Fruit fly (Drosophila melanogaster) whole organism, prepupa: Measurements from ENCODE around the gene Hsp67Bc.

ENCODE experiments used
- Blimp-1 ChIP-seq: fragments of 200-800 bp; sonication (Bioruptor generic); optimal IDR thresholded peaks from 3 replicates; lab custom pipeline; 2017; ENCODE audit warnings: missing biosample characterization, missing genetic modification characterization, mild to moderate bottlenecking, moderate library complexity, missing genetic modification reagents
- CG10631 ChIP-seq: fragments of 200-800 bp; sonication (Bioruptor generic); optimal IDR thresholded peaks from 2 replicates; lab custom pipeline; 2016; ENCODE audit warnings: missing biosample characterization, missing genetic modification characterization
- CG11762 ChIP-seq: fragments of 200-800 bp; sonication (Bioruptor generic); optimal IDR thresholded peaks from 3 replicates; lab custom pipeline; 2016; ENCODE audit warnings: missing biosample characterization, missing genetic modification characterization; ENCODE audit not compliant: insufficient read depth
- CG11902 ChIP-seq: fragments of 200-800 bp; sonication (Bioruptor generic); optimal IDR thresholded peaks from 3 replicates; lab custom pipeline; 2016; ENCODE audit warnings: missing biosample characterization, missing genetic modification characterization
- CG1621 ChIP-seq: fragments of 200-800 bp; sonication (Bioruptor generic); optimal IDR thresholded peaks from 3 replicates; lab custom pipeline; 2018; ENCODE audit warnings: missing biosample characterization, mild to moderate bottlenecking, missing genetic modification characterization
- CG16779 ChIP-seq: fragments of 200-800 bp; sonication (Bioruptor generic); optimal IDR thresholded peaks from 3 replicates; lab custom pipeline; 2017; ENCODE audit warnings: missing biosample characterization, mild to moderate bottlenecking, missing genetic modification characterization
- CG3032 ChIP-seq: fragments of 200-800 bp; optimal IDR thresholded peaks from 2 replicates; lab custom pipeline; 2019; ENCODE audit warnings: missing biosample characterization, mild to moderate bottlenecking, missing genetic modification characterization, moderate library complexity
- CG34406 ChIP-seq: fragments of 200-800 bp; sonication (Bioruptor generic); optimal IDR thresholded peaks from 3 replicates; lab custom pipeline; 2016; ENCODE audit warnings: missing biosample characterization, missing genetic modification characterization
- CG6276 ChIP-seq: fragments of 200-800 bp; sonication (Bioruptor generic); optimal IDR thresholded peaks from 2 replicates; lab custom pipeline; 2017; ENCODE audit warnings: missing biosample characterization, mild to moderate bottlenecking, missing genetic modification characterization
- CG6792 ChIP-seq: fragments of 200-800 bp; sonication (Bioruptor generic); optimal IDR thresholded peaks from 3 replicates; lab custom pipeline; 2016; ENCODE audit warnings: missing biosample characterization, missing genetic modification characterization
- CG6808 ChIP-seq: fragments of 200-800 bp; sonication (Bioruptor generic); optimal IDR thresholded peaks from 3 replicates; lab custom pipeline; 2017; ENCODE audit warnings: missing biosample characterization, missing genetic modification characterization, mild to moderate bottlenecking, moderate library complexity, missing genetic modification reagents
- CG7368 ChIP-seq: fragments of 200-800 bp; sonication (Bioruptor generic); optimal IDR thresholded peaks from 3 replicates; lab custom pipeline; 2016; ENCODE audit warnings: missing biosample characterization, missing genetic modification characterization
- CG8632 ChIP-seq: fragments of 200-800 bp; sonication (Bioruptor generic); optimal IDR thresholded peaks from 3 replicates; lab custom pipeline; 2016; ENCODE audit warnings: missing biosample characterization, missing genetic modification characterization
- CG9139 ChIP-seq: fragments of 200-800 bp; sonication (Bioruptor generic); optimal IDR thresholded peaks from 3 replicates; lab custom pipeline; 2017; ENCODE audit warnings: missing biosample characterization, mild to moderate bottlenecking, missing genetic modification characterization
- Eip75B ChIP-seq: fragments of 200-800 bp; sonication (Bioruptor generic); optimal IDR thresholded peaks from 3 replicates; lab custom pipeline; 2016; ENCODE audit warnings: missing biosample characterization, missing genetic modification characterization
- Eip78C ChIP-seq: fragments of 200-800 bp; sonication (Bioruptor generic); peaks from one replicate; lab custom pipeline; 2016; ENCODE audit warnings: missing biosample characterization, missing genetic modification characterization
- Ets96B ChIP-seq: fragments of 200-800 bp; optimal IDR thresholded peaks from 2 replicates; lab custom pipeline; 2019; ENCODE audit warnings: missing biosample characterization, mild to moderate bottlenecking, missing genetic modification characterization, moderate library complexity
- Hr39 ChIP-seq: fragments of 200-800 bp; sonication (Bioruptor generic); optimal IDR thresholded peaks from 2 replicates; lab custom pipeline; 2016; ENCODE audit warnings: missing biosample characterization, missing genetic modification characterization
- OdsH ChIP-seq: fragments of 200-800 bp; sonication (Bioruptor generic); optimal IDR thresholded peaks from 3 replicates; lab custom pipeline; 2016; ENCODE audit warnings: missing biosample characterization, missing genetic modification characterization
- Sox102F ChIP-seq: fragments of 200-800 bp; sonication (Bioruptor generic); optimal IDR thresholded peaks from 2 replicates; lab custom pipeline; 2016; ENCODE audit warnings: missing biosample characterization, mild to moderate bottlenecking, missing genetic modification characterization
- Sox14 ChIP-seq: fragments of 200-800 bp; sonication (Bioruptor generic); optimal IDR thresholded peaks from 3 replicates; lab custom pipeline; 2016; ENCODE audit warnings: missing biosample characterization, missing genetic modification characterization
- Sox15 ChIP-seq: fragments of 200-800 bp; sonication (Bioruptor generic); optimal IDR thresholded peaks from 3 replicates; lab custom pipeline; 2016; ENCODE audit warnings: missing biosample characterization, missing genetic modification characterization
- achi ChIP-seq: fragments of 200-800 bp; sonication (Bioruptor generic); optimal IDR thresholded peaks from 3 replicates; lab custom pipeline; 2016; ENCODE audit warnings: missing biosample characterization, missing genetic modification characterization
- acj6 ChIP-seq: fragments of 200-800 bp; sonication (Bioruptor generic); optimal IDR thresholded peaks from 3 replicates; lab custom pipeline; 2016; ENCODE audit warnings: missing biosample characterization, missing genetic modification characterization
- cyc ChIP-seq: fragments of 200-800 bp; sonication (Bioruptor generic); optimal IDR thresholded peaks from 3 replicates; lab custom pipeline; 2016; ENCODE audit warnings: missing biosample characterization, missing genetic modification characterization
- dac ChIP-seq: fragments of 200-800 bp; sonication (Bioruptor generic); optimal IDR thresholded peaks from 2 replicates; lab custom pipeline; 2017; ENCODE audit warnings: missing biosample characterization, mild to moderate bottlenecking, missing genetic modification characterization
- dsx ChIP-seq: fragments of 200-800 bp; optimal IDR thresholded peaks from 3 replicates; lab custom pipeline; 2019; ENCODE audit warnings: missing biosample characterization, mild to moderate bottlenecking, missing genetic modification characterization, moderate library complexity; ENCODE audit not compliant: poor library complexity, severe bottlenecking
- fd59A ChIP-seq: fragments of 200-800 bp; sonication (Bioruptor generic); optimal IDR thresholded peaks from 2 replicates; lab custom pipeline; 2017; ENCODE audit warnings: missing biosample characterization, mild to moderate bottlenecking, missing genetic modification characterization, missing genetic modification reagents
- fd85E ChIP-seq: fragments of 200-800 bp; sonication (Bioruptor generic); optimal IDR thresholded peaks from 3 replicates; lab custom pipeline; 2016; ENCODE audit warnings: missing biosample characterization, missing genetic modification characterization
- lz ChIP-seq: fragments of 200-800 bp; sonication (Bioruptor generic); optimal IDR thresholded peaks from 3 replicates; lab custom pipeline; 2016; ENCODE audit warnings: missing biosample characterization, missing genetic modification characterization
- pdm3 ChIP-seq: fragments of 200-800 bp; sonication (Bioruptor generic); optimal IDR thresholded peaks from 3 replicates; lab custom pipeline; 2016; ENCODE audit warnings: missing biosample characterization, missing genetic modification characterization
- salr ChIP-seq, 2 experiments: fragments of 200-800 bp; sonication (Bioruptor generic); optimal IDR thresholded peaks; 3 replicates each; lab custom pipeline; 2016 to 2018; ENCODE audit warnings: missing biosample characterization in 2 of 2, missing genetic modification characterization in 2 of 2, mild to moderate bottlenecking in 1 of 2
- spab ChIP-seq: fragments of 200-800 bp; sonication (Bioruptor generic); optimal IDR thresholded peaks from 2 replicates; lab custom pipeline; 2017; ENCODE audit warnings: missing biosample characterization, mild to moderate bottlenecking, missing genetic modification characterization, missing genetic modification reagents
- ss ChIP-seq, 2 experiments: fragments of 200-800 bp; sonication (Bioruptor generic); optimal IDR thresholded peaks; 2 replicates in 1 of 2; 3 replicates in 1 of 2; lab custom pipeline; 2017 to 2018; ENCODE audit warnings: mild to moderate bottlenecking in 2 of 2, missing biosample characterization in 2 of 2, missing genetic modification characterization in 2 of 2, moderate library complexity in 1 of 2
- svp ChIP-seq: fragments of 200-800 bp; sonication (Bioruptor generic); peaks from one replicate; lab custom pipeline; 2016; ENCODE audit warnings: missing biosample characterization, missing genetic modification characterization
- topi ChIP-seq: fragments of 200-800 bp; sonication (Bioruptor generic); optimal IDR thresholded peaks from 3 replicates; lab custom pipeline; 2016; ENCODE audit warnings: missing biosample characterization, missing genetic modification characterization
- vri ChIP-seq: fragments of 200-800 bp; sonication (Bioruptor generic); optimal IDR thresholded peaks from 3 replicates; lab custom pipeline; 2016; ENCODE audit warnings: missing biosample characterization, mild to moderate bottlenecking, missing genetic modification characterization

Hsp67Bc gene

DNA sequence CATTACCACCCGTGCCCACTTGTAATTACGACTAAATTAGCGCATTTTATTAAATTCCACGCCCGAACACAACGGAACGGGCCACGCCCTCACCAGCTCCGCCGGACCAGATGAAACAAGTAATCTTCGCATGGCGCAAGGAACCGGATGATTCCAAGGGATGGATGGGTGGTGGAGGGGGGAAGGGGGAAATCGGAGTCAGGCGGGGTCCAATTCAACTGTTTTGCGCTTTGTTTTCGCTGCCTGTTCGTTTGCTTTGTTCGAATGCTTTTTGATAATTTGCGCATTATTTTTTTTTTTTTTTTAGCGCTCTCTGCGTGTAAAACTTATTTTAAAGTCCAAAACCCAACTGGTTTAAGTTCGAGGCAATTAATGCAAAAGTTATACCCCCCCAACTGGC lies 24.4 kb upstream of the Hsp67Bc start:
- TF ChIP-seq dsx (GFP tag; lab: Kevin White, UChicago) (no peak), fd59A (GFP tag; lab: Kevin White, UChicago) (no peak), Blimp-1 (no peak), Eip75B (GFP tag; lab: Kevin White, UChicago) (no peak), salr (GFP tag; optimal IDR thresholded peaks at IDR 0.05; lab: Kevin White, UChicago) (no peak), CG10631 (GFP tag; lab: Kevin White, UChicago) (no peak), CG3032 (no peak), ss (GFP tag; optimal IDR thresholded peaks at IDR 0.05; lab: Kevin White, UChicago) (peak in 1 of 2 experiments; percentile 19), svp (peak; percentile 40), achi (GFP tag; lab: Kevin White, UChicago) (no peak), CG11762 (GFP tag; lab: Kevin White, UChicago) (no peak), acj6 (GFP tag; lab: Kevin White, UChicago) (no peak), cyc (GFP tag; lab: Kevin White, UChicago) (no peak), Sox14 (GFP tag; lab: Kevin White, UChicago) (peak; percentile 21), CG9139 (GFP tag; lab: Kevin White, UChicago) (no peak), CG1621 (peak; percentile 76), topi (no peak)
- TF ChIP-seq, all 60 proteins: peak for 4

- TF ChIP-seq CG6808 (GFP tag; lab: Kevin White, UChicago), result no peak
- TF ChIP-seq spab (GFP tag; lab: Kevin White, UChicago), result no peak
- TF ChIP-seq Sox102F (GFP tag; lab: Kevin White, UChicago), result no peak
- no peak for TF ChIP-seq fd85E
- TF ChIP-seq Eip78C (GFP tag; lab: Kevin White, UChicago), result peak; percentile 29
- TF ChIP-seq dac, result no peak
These were observed 23.7 kb upstream of the Hsp67Bc start for dm6 chr3L:9396038-9396437.

DNA sequence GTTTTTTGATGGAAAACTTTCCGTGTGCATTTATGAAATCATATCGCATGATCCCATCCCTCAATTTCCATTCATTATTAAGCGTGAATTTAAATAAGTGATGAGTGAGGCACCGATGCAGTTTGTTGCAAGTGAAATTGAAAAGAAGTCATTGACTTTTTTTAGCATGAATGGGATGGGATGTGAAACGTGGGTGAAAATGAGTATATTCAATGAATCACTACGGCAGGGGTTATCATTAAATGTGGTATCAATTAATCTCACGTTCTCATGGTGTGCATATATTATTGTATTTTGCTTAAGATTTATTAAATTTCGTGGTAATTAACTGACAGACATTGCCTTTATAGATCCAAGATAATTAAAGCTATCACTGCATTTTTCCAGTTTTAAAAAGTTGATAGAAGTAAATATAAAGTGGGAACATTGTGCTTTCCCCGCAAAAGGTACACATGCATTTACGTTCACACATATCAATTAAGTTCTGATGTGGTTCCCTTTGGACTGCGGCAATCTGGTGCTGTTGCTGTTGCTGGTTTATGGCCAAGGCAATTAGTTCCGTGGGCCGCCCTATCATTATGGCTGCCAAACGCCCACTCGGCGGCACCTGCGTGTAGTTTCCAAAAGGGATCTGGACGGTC lies 19.2 kb upstream of the Hsp67Bc start:
- no peak for TF ChIP-seq achi (GFP tag; lab: Kevin White, UChicago)
- peak; percentile 78 for TF ChIP-seq svp
- TF ChIP-seq Sox15 (GFP tag; lab: Kevin White, UChicago), result no peak

DNA sequence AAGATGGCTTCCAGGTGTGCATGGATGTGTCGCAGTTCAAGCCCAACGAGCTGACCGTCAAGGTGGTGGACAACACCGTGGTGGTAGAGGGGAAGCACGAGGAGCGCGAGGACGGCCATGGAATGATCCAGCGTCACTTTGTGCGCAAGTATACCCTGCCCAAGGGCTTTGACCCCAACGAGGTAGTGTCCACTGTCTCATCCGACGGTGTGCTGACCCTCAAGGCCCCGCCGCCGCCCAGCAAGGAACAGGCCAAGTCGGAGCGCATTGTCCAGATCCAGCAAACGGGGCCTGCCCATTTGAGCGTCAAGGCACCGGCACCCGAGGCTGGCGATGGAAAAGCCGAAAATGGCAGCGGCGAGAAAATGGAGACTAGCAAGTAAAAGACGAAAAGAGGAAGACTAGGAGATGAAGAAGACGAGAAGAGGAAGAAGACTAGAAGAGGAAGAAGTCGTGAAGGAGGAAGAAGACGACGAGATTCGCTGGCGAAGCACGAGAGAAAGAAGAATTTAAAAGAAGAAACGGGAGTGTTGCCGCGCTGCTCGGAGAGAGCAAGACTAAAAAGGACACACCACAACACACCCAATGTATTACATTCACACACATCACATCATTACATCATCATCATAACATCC lies 12.3 kb upstream of the Hsp67Bc start:
- TF ChIP-seq Hr39 (GFP tag; lab: Kevin White, UChicago) (no peak), CG11902 (no peak), OdsH (GFP tag; lab: Kevin White, UChicago) (no peak), fd85E (no peak), vri (no peak), CG10631 (GFP tag; lab: Kevin White, UChicago) (no peak), lz (GFP tag; lab: Kevin White, UChicago) (no peak), CG7368 (GFP tag; lab: Kevin White, UChicago) (no peak), Ets96B (tag; lab: Kevin White, UChicago) (no peak), CG6792 (GFP tag; lab: Kevin White, UChicago) (no peak), ss (GFP tag; optimal IDR thresholded peaks at IDR 0.05; lab: Kevin White, UChicago) (no peak), CG16779 (tag; lab: Kevin White, UChicago) (no peak), Blimp-1 (no peak), CG34406 (GFP tag; lab: Kevin White, UChicago) (no peak), Sox14 (GFP tag; lab: Kevin White, UChicago) (no peak), CG8632 (no peak), pdm3 (GFP tag; lab: Kevin White, UChicago) (no peak), CG6276 (GFP tag; lab: Kevin White, UChicago) (no peak), salr (GFP tag; optimal IDR thresholded peaks at IDR 0.05; lab: Kevin White, UChicago) (no peak), fd59A (GFP tag; lab: Kevin White, UChicago) (no peak)
